Worm (Caenorhabditis elegans) whole organism, L2 larva: ENCODE data around the gene F14D2.15.

ENCODE experiments used
- F13H6.1 ChIP-seq: sonication (generic microtip); optimal IDR thresholded peaks from 2 replicates; lab custom pipeline; 2016; ENCODE audit warnings: missing genetic modification characterization, missing compliant biosample characterization
- alr-1 ChIP-seq: fragments of 150-350 bp; optimal IDR thresholded peaks from 2 replicates; lab custom pipeline; 2014; ENCODE audit warnings: missing biosample characterization, missing genetic modification characterization
- crh-2 ChIP-seq: sonication (generic microtip); optimal IDR thresholded peaks from 2 replicates; lab custom pipeline; 2017; ENCODE audit warnings: missing biosample characterization, missing genetic modification characterization
- lsy-2 ChIP-seq, 2 experiments: fragments of 150-350 bp in 1 of 2; sonication (generic microtip) in 1 of 2; optimal IDR thresholded peaks; 2 replicates each; lab custom pipeline; 2014 to 2017; ENCODE audit warnings: missing biosample characterization in 2 of 2, missing genetic modification characterization in 2 of 2
- mdl-1 ChIP-seq, 2 experiments: fragments of 150-350 bp in 1 of 2; sonication (generic microtip) in 1 of 2; optimal IDR thresholded peaks; 2 replicates each; lab custom pipeline; 2017; ENCODE audit warnings: missing biosample characterization in 2 of 2, missing genetic modification characterization in 2 of 2
- nhr-23 ChIP-seq: fragments of 150-350 bp; optimal IDR thresholded peaks from 2 replicates; lab custom pipeline; 2014; ENCODE audit warnings: missing biosample characterization, missing genetic modification reagents, missing genetic modification characterization
- peb-1 ChIP-seq: fragments of 150-350 bp; optimal IDR thresholded peaks from 2 replicates; lab custom pipeline; 2014; ENCODE audit warnings: missing biosample characterization, missing genetic modification characterization
- sma-9 ChIP-seq, 2 experiments: fragments of 150-350 bp in 1 of 2; sonication (generic microtip) in 1 of 2; optimal IDR thresholded peaks; 2 replicates each; lab custom pipeline; 2014 to 2016; ENCODE audit warnings: missing genetic modification characterization in 2 of 2, mild to moderate bottlenecking in 1 of 2, missing biosample characterization in 1 of 2, missing compliant biosample characterization in 1 of 2, missing genetic modification reagents in 1 of 2, moderate library complexity in 1 of 2
- unc-55 ChIP-seq: fragments of 150-350 bp; sonication (generic microtip); optimal IDR thresholded peaks from 3 replicates; lab custom pipeline; 2014; ENCODE audit warnings: missing biosample characterization, missing genetic modification reagents, missing genetic modification characterization
- unc-62 ChIP-seq: fragments of 150-350 bp; optimal IDR thresholded peaks from 2 replicates; lab custom pipeline; 2014; ENCODE audit warnings: missing biosample characterization, missing genetic modification reagents, missing genetic modification characterization
- ztf-11 ChIP-seq: sonication (generic microtip); optimal IDR thresholded peaks from 2 replicates; lab custom pipeline; 2017; ENCODE audit warnings: missing biosample characterization, missing genetic modification characterization

DNA sequence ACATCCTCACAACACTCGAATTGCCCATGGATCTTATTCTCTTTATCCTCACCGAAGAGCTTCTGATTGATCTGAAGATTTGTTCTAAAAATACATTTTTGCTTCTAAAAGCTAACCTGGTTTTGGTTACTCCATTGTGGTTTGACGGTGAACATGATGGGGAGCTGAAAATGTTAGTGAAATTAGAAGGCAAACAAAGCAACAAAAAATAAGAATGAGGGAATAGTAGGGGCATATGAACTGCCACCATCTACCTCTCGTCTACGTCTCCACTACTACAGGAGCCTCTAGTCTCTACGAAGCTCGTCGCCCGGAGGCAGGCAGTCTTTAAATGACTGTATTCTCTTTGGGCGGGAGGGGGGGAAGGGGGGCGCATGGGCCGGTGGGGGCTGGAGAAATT lies 42.1 kb upstream of the F14D2.15 start, which contains the start of gene T06D4.2:
- TF ChIP-seq ztf-11 (tag; lab: Kevin White, UChicago) (no peak), mdl-1 (tag; optimal IDR thresholded peaks at IDR 0.05; lab: Kevin White, UChicago) (no peak), peb-1 (tag; lab: Kevin White, UChicago) (no peak), unc-62 (GFP tag; lab: Kevin White, UChicago) (no peak), unc-55 (no peak), alr-1 (no peak), F13H6.1 (tag; lab: Kevin White, UChicago) (no peak), nhr-23 (tag; lab: Kevin White, UChicago) (no peak), crh-2 (tag; lab: Kevin White, UChicago) (no peak), lsy-2 (tag; optimal IDR thresholded peaks at IDR 0.05; lab: Kevin White, UChicago) (no peak), sma-9 (GFP tag; optimal IDR thresholded peaks at IDR 0.05; lab: Kevin White, UChicago) (no peak), sma-9 (tag; optimal IDR thresholded peaks at IDR 0.05; lab: Kevin White, UChicago) (no peak)
